Worm (Caenorhabditis elegans) whole organism, L4/young adult: ENCODE results near the gene F48G7.13.

ENCODE experiments used
- W03F9.2 ChIP-seq: fragments of 150-350 bp; optimal IDR thresholded peaks from 2 replicates; lab custom pipeline; 2014; ENCODE audit warnings: missing biosample characterization, missing genetic modification characterization
- dao-5 ChIP-seq: sonication (generic microtip); optimal IDR thresholded peaks from 2 replicates; lab custom pipeline; 2016; ENCODE audit warnings: missing genotype, missing genetic modification characterization, moderate library complexity, missing compliant biosample characterization
- him-1 ChIP-seq: sonication (generic microtip); optimal IDR thresholded peaks from 2 replicates; lab custom pipeline; 2016; ENCODE audit warnings: missing genotype, missing genetic modification reagents, missing genetic modification characterization, missing compliant biosample characterization

DNA sequence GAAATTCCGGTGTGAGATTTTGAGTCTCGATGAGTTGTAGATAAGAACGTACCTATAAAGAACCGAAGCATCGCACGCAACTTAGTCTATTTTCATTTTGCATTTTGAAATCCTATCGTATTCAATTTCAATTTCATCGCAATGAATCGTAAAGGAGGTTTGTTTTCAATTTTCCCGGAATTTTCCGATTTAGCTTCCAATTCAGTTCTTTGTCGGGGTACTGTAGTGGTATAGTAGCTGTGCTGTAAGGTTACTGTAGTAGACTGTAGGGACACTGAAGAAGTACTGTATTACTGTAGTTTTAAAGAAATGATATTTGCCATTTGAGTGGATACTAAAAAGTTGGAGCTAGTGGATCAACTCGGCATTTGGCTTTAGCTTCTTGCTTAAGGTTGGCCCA, 15.6 kb upstream of the F48G7.13 start:
- no peak for TF ChIP-seq him-1 (tag; lab: Kevin White, UChicago)
- TF ChIP-seq W03F9.2 (tag; lab: Kevin White, UChicago), result no peak
- TF ChIP-seq dao-5 (tag; lab: Kevin White, UChicago), result no peak
